Fruit fly (Drosophila melanogaster): ENCODE results near the gene CG9451.

DNA sequence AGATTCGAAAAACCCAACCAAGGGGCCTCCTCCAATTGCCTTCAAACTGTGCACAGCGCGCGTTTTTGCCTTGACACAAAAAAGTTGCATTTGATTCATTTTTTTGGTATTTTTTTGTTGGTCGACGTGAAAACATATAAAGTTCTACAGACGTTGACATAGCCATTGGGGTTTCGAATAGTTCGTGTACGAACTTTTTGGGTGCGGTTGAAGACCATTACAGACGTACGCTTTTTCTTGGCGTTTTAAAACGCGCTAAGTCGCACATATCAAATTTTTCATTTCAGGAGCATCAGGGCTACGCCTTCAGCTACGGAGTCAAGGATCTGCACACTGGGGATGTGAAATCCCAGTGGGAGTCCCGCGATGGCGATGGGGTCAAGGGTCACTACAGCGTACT lies 25.1 kb upstream of the CG9451 start:
- TF ChIP-seq lola (GFP tag; optimal IDR thresholded peaks at IDR 0.05) (no peak), Hr78 (GFP tag; optimal IDR thresholded peaks at IDR 0.05) (no peak), br (GFP tag; optimal IDR thresholded peaks at IDR 0.05) (no peak), Rel (GFP tag; optimal IDR thresholded peaks at IDR 0.05) (no peak), Rel (tag; optimal IDR thresholded peaks at IDR 0.05) (no peak), woc (GFP tag; optimal IDR thresholded peaks at IDR 0.05) (no peak), sv (GFP tag; optimal IDR thresholded peaks at IDR 0.05) (no peak), usp (GFP tag; optimal IDR thresholded peaks at IDR 0.05) (no peak), fru (GFP tag; optimal IDR thresholded peaks at IDR 0.05) (no peak), Dfd (GFP tag; optimal IDR thresholded peaks at IDR 0.05) (no peak), ey (GFP tag; optimal IDR thresholded peaks at IDR 0.05) (no peak), Mio (GFP tag; optimal IDR thresholded peaks at IDR 0.05) (no peak), pan (optimal IDR thresholded peaks at IDR 0.05) (no peak), Sp1 (GFP tag; optimal IDR thresholded peaks at IDR 0.05) (no peak)
